Worm (Caenorhabditis elegans) whole organism, L2 larva: ENCODE data around the gene C31A11.13.

Source experiments
- Y55F3AM.14 ChIP-seq: fragments of 200-800 bp; sonication (Bioruptor generic); optimal IDR thresholded peaks from 2 replicates; lab custom pipeline; 2018; ENCODE audit warnings: mild to moderate bottlenecking, missing genetic modification characterization, missing compliant biosample characterization
- alr-1 ChIP-seq: fragments of 150-350 bp; optimal IDR thresholded peaks from 2 replicates; lab custom pipeline; 2014; ENCODE audit warnings: missing biosample characterization, missing genetic modification characterization
- lin-13 ChIP-seq: fragments of 150-350 bp; optimal IDR thresholded peaks from 2 replicates; lab custom pipeline; 2014; ENCODE audit warnings: missing biosample characterization, missing genetic modification reagents, missing genetic modification characterization
- nhr-77 ChIP-seq: fragments of 150-350 bp; optimal IDR thresholded peaks from 2 replicates; lab custom pipeline; 2014; ENCODE audit warnings: missing biosample characterization, missing genetic modification characterization
- ztf-11 ChIP-seq: sonication (generic microtip); optimal IDR thresholded peaks from 2 replicates; lab custom pipeline; 2017; ENCODE audit warnings: missing biosample characterization, missing genetic modification characterization

ce11 chrV:16309523-16309922 is 7.2 kb upstream of the C31A11.13 start, which contains the start of gene oac-7:
- no peak for TF ChIP-seq Y55F3AM.14 (GFP tag; lab: Kevin White, UChicago)
- no peak for TF ChIP-seq ztf-11 (tag; lab: Kevin White, UChicago)
- no peak for TF ChIP-seq nhr-77 (tag; lab: Kevin White, UChicago)
- no peak for TF ChIP-seq alr-1 (tag; lab: Kevin White, UChicago)
- TF ChIP-seq lin-13 (GFP tag; lab: Kevin White, UChicago): no peak
